Worm (Caenorhabditis elegans): ENCODE data around the gene srw-69.

The srw-69 gene

ce11 chrV:7435376-7436204 lies 6.8 kb upstream of the srw-69 start, which contains the start of the genes ddo-2 and F25E5.8 (continued):
- no peak for TF ChIP-seq efl-1 (optimal IDR thresholded peaks at IDR 0.05)
- no peak for TF ChIP-seq efl-1 (GFP tag; optimal IDR thresholded peaks at IDR 0.05 in 1 of 2)
- TF ChIP-seq nhr-11 (tag; optimal IDR thresholded peaks at IDR 0.05): no peak
- no peak for TF ChIP-seq pax-3 (tag; optimal IDR thresholded peaks at IDR 0.05)
- peak; percentile 87 for TF ChIP-seq nhr-85 (tag)
- TF ChIP-seq snu-23 (GFP tag; optimal IDR thresholded peaks at IDR 0.05): peak; percentile 32

- peak; percentile 63 for TF ChIP-seq swsn-7 (tag; optimal IDR thresholded peaks at IDR 0.05)
- peak; percentile 49 to 72 for TF ChIP-seq lin-35 (GFP tag; optimal IDR thresholded peaks at IDR 0.05)
- peak; percentile 78 for TF ChIP-seq nhr-20 (tag; optimal IDR thresholded peaks at IDR 0.05)
- peak; percentile 39 for TF ChIP-seq skn-1 (tag; optimal IDR thresholded peaks at IDR 0.05)
- no peak for TF ChIP-seq ceh-63 (GFP tag; optimal IDR thresholded peaks at IDR 0.05)
- peak; percentile 79 for TF ChIP-seq snu-23 (GFP tag; optimal IDR thresholded peaks at IDR 0.05)
- peak; percentile 69 for TF ChIP-seq tbx-2 (tag; optimal IDR thresholded peaks at IDR 0.05)
- TF ChIP-seq blmp-1 (tag; optimal IDR thresholded peaks at IDR 0.05): peak; percentile 5
- TF ChIP-seq C16A3.4 (tag; optimal IDR thresholded peaks at IDR 0.05): peak; percentile 13
- TF ChIP-seq snpc-4 (tag; optimal IDR thresholded peaks at IDR 0.05): peak; percentile 21
- TF ChIP-seq pqm-1 (tag; optimal IDR thresholded peaks at IDR 0.05): no peak
- TF ChIP-seq fkh-4 (tag; optimal IDR thresholded peaks at IDR 0.05; ENCODE audit: borderline replicate concordance): no peak
- TF ChIP-seq dpl-1 (GFP tag; optimal IDR thresholded peaks at IDR 0.05): peak in 2 of 3 experiments; percentile 37 to 45
- peak; percentile 34 for TF ChIP-seq unc-130 (tag; optimal IDR thresholded peaks at IDR 0.05)
- TF ChIP-seq lin-14 (GFP tag; optimal IDR thresholded peaks at IDR 0.05): peak; percentile 88
- peak; percentile 32 for TF ChIP-seq xbp-1 (tag; optimal IDR thresholded peaks at IDR 0.05)
- peak; percentile 60 for TF ChIP-seq mep-1 (tag; optimal IDR thresholded peaks at IDR 0.05)
- peak; percentile 47 for TF ChIP-seq dsc-1 (tag; optimal IDR thresholded peaks at IDR 0.05)
- peak; percentile 29 for TF ChIP-seq nhr-90 (tag; optimal IDR thresholded peaks at IDR 0.05; ENCODE audit: poor library complexity)
- peak; percentile 92 for TF ChIP-seq nhr-71 (tag; optimal IDR thresholded peaks at IDR 0.05)
- no peak for TF ChIP-seq hpl-2 (GFP tag; optimal IDR thresholded peaks at IDR 0.05)
- TF ChIP-seq fkh-8 (tag; optimal IDR thresholded peaks at IDR 0.05): peak; percentile 73
- TF ChIP-seq rnt-1 (tag; optimal IDR thresholded peaks at IDR 0.05): peak; percentile 56
- peak; percentile 55 to 58 for TF ChIP-seq lsy-2 (tag; optimal IDR thresholded peaks at IDR 0.05)
- TF ChIP-seq aha-1 (tag; optimal IDR thresholded peaks at IDR 0.05): no peak
- peak; percentile 29 for TF ChIP-seq pax-3 (tag; optimal IDR thresholded peaks at IDR 0.05)
- peak; percentile 55 for TF ChIP-seq nhr-47 (tag; optimal IDR thresholded peaks at IDR 0.05)
- TF ChIP-seq jun-1 (tag; optimal IDR thresholded peaks at IDR 0.05): no peak
- TF ChIP-seq egl-27 (tag; optimal IDR thresholded peaks at IDR 0.05): no peak
- peak in 1 of 2 experiments; percentile 89 for TF ChIP-seq mdl-1 (tag; optimal IDR thresholded peaks at IDR 0.05)
- TF ChIP-seq ceh-8 (GFP tag; optimal IDR thresholded peaks at IDR 0.05): no peak
- TF ChIP-seq efl-1 (optimal IDR thresholded peaks at IDR 0.05): peak; percentile 19 to 41
- TF ChIP-seq efl-1 (GFP tag; optimal IDR thresholded peaks at IDR 0.05 in 1 of 2): peak in 1 of 2 experiments; percentile 87
- peak; percentile 98 for TF ChIP-seq nhr-19 (GFP tag; conservative IDR thresholded peaks at IDR 0.05)
- peak; percentile 33 for TF ChIP-seq fkh-10 (GFP tag; optimal IDR thresholded peaks at IDR 0.05)
- peak in 1 of 6 experiments; percentile 4 for TF ChIP-seq elt-3 (tag; optimal IDR thresholded peaks at IDR 0.05)
- TF ChIP-seq elt-2 (tag; optimal IDR thresholded peaks at IDR 0.05): peak; percentile 58
- TF ChIP-seq ces-1 (GFP tag; optimal IDR thresholded peaks at IDR 0.05): no peak
- TF ChIP-seq unc-86 (tag; optimal IDR thresholded peaks at IDR 0.05): peak; percentile 25
- TF ChIP-seq lir-3 (tag; optimal IDR thresholded peaks at IDR 0.05; ENCODE audit: poor library complexity): peak; percentile 34
- peak; percentile 0 for TF ChIP-seq mef-2 (tag; optimal IDR thresholded peaks at IDR 0.05)
- TF ChIP-seq unc-30 (tag; optimal IDR thresholded peaks at IDR 0.05): no peak
- TF ChIP-seq nhr-76 (tag; optimal IDR thresholded peaks at IDR 0.05): no peak
- peak; percentile 31 for TF ChIP-seq sup-37 (GFP tag; optimal IDR thresholded peaks at IDR 0.05)
- TF ChIP-seq lin-39 (tag; optimal IDR thresholded peaks at IDR 0.05): peak; percentile 1
Observed at ce11 chrV:7434805-7435363, 6.1 kb upstream of the srw-69 start.

Data from whole organism, L1 larva.